Worm (Caenorhabditis elegans): ENCODE results near the gene dat-1.
A peak's percentile ranks its signal among the peaks of the same experiment; 100 is the strongest.

The dat-1 gene

DNA sequence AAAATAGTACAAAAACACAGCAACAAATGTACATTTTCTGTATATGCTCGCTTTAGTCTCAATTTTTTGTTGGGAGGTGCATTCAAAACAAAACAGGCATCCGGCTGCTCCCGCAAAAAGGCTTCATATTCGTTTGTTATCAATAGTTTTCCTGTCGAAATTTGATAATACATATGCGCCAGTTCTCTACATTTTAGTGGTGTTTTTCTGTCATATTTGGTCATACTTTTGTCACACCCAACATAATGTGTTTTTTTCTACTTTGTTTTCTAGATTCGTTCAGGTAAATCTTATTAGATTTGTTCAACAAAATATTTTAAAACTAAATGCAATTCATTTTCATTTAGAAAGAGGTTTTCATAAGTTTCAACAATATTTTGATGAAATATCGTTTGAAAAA, 15.7 kb downstream of the dat-1 start:
- TF ChIP-seq ceh-83 (GFP tag; optimal IDR thresholded peaks at IDR 0.05) = no peak
- TF ChIP-seq tbx-8 (GFP tag; optimal IDR thresholded peaks at IDR 0.05) = no peak
- no peak for TF ChIP-seq cnd-1 (tag; optimal IDR thresholded peaks at IDR 0.05)
- TF ChIP-seq ceh-39 (tag; optimal IDR thresholded peaks at IDR 0.05) = no peak
- no peak for TF ChIP-seq mab-5 (tag; optimal IDR thresholded peaks at IDR 0.05)
- no peak for TF ChIP-seq unc-39 (tag; optimal IDR thresholded peaks at IDR 0.05)
- no peak for TF ChIP-seq snpc-4 (tag; optimal IDR thresholded peaks at IDR 0.05)
- TF ChIP-seq bed-3 (GFP tag; optimal IDR thresholded peaks at IDR 0.05) = no peak
- TF ChIP-seq nhr-12 (tag; optimal IDR thresholded peaks at IDR 0.05) = no peak
- TF ChIP-seq mls-2 (tag; optimal IDR thresholded peaks at IDR 0.05) = no peak
- no peak for TF ChIP-seq flh-1 (GFP tag; optimal IDR thresholded peaks at IDR 0.05)
- TF ChIP-seq nhr-28 (tag; optimal IDR thresholded peaks at IDR 0.05) = no peak
- no peak for TF ChIP-seq ztf-11 (tag; optimal IDR thresholded peaks at IDR 0.05)

DNA sequence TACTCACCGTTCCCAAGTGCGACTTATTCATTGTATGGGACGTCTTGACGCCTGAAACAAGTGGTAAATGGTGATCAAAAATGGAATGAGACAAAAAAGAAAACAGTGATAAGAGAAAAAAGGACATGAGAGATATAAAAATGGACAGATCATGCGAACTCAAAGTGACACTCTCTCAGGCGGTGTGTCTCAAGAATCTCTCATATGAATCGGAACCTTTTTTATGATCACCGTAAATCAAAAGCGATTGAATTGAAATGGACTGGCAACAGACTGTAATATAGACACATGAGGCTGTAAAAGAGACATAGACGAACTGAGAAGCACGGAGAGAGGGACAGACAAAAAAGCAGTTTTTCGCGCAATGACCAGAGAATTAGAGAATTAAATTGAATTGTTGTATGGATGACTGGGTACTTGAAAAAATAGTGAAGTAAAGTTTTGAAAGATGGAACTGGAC, 26.3 kb downstream of the dat-1 start, which contains the start of gene clip-1:
clip-1 (minus strand) TSS at position 51 of the 460 bp plus-strand sequence.
- TF ChIP-seq ztf-11 (tag; optimal IDR thresholded peaks at IDR 0.05) (no peak), unc-62 (GFP tag; optimal IDR thresholded peaks at IDR 0.05) (peak; percentile 12), ces-1 (GFP tag; optimal IDR thresholded peaks at IDR 0.05) (peak; percentile 31)

DNA sequence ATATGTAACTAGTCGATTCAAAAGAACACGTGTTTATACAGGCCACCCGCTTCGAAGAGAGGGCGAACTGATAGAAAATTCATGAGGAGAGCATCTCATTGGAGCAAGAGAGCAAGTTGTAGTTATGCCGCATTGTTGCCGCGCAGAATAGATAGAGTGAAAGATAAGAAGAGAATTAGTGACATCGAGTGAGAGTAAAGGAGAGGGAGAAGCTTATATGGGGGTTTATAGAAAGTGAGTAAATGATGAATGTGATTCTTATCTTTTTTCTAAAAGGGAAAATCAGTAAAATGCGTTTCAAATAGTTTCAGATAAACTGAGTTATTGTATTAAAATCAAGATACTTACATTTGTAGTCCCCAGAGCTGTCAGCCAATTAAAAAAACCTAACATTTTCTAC, 27.4 kb downstream of the dat-1 start:
- TF ChIP-seq mep-1 (tag; optimal IDR thresholded peaks at IDR 0.05) = no peak
- no peak for TF ChIP-seq pha-4 (tag; optimal IDR thresholded peaks at IDR 0.05)
- no peak for TF ChIP-seq lsy-2 (tag; optimal IDR thresholded peaks at IDR 0.05)
- no peak for TF ChIP-seq lin-32 (GFP tag; optimal IDR thresholded peaks at IDR 0.05)
- no peak for TF ChIP-seq ces-1 (GFP tag; optimal IDR thresholded peaks at IDR 0.05)
- no peak for TF ChIP-seq nhr-28 (tag; optimal IDR thresholded peaks at IDR 0.05)
- no peak for TF ChIP-seq ham-2 (GFP tag; optimal IDR thresholded peaks at IDR 0.05)
- TF ChIP-seq lin-13 (tag; optimal IDR thresholded peaks at IDR 0.05) = no peak
- TF ChIP-seq nhr-76 (tag; optimal IDR thresholded peaks at IDR 0.05) = no peak
- TF ChIP-seq ceh-43 (GFP tag; optimal IDR thresholded peaks at IDR 0.05) = no peak
- no peak for TF ChIP-seq cnd-1 (tag; optimal IDR thresholded peaks at IDR 0.05)

DNA sequence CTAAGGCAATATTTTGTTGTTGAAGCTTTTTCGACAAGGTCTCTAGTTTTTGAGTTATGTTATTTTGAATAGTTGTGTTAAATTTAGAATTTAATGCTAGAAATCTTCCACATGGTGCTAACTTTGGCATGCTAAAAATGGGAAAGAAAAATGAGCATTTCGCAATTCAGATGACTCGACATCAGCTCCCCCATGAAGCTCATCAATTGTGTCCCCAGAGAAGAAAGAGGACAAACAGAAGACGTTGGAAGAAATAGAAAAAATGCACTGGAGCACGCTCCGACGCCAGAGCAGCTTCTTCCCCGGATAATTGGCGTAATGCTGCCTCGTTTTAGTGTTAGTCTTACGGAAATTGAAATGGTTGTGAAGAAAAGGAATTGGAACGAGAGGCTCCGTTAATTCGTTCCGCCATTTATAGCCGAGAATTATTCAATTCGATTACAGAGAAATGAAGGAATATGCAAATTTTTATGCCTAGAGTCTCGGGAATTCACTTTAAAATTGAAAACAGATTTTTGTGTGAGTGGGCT, 28.7 kb downstream of the dat-1 start:
- TF ChIP-seq snpc-4 (tag; optimal IDR thresholded peaks at IDR 0.05) (no peak), mab-5 (tag; optimal IDR thresholded peaks at IDR 0.05) (no peak), ceh-43 (GFP tag; optimal IDR thresholded peaks at IDR 0.05) (no peak), ham-2 (GFP tag; optimal IDR thresholded peaks at IDR 0.05) (no peak), ces-1 (GFP tag; optimal IDR thresholded peaks at IDR 0.05) (peak; percentile 81), ceh-83 (GFP tag; optimal IDR thresholded peaks at IDR 0.05) (no peak)

DNA sequence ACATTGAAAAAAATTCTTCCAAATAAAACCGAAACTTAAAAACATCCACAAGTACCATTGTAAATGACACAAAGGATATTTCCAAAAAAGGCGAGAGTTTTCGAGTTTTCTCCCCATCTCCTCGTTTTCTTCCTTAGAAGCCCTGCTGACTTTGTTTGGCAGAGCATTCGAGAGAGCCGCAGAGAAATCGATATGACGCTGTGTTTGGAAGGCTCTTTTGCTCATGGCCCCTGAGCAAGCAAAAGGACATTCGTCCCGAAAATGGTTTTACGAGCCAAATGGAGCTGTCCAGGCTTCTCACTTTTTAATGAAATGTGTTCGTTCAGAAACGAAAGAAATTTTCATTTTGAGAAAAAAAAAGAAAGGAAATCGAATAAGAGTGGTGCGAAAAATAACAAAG, 29.3 kb downstream of the dat-1 start:
- TF ChIP-seq nhr-12 (tag; optimal IDR thresholded peaks at IDR 0.05) (no peak), ces-1 (GFP tag; optimal IDR thresholded peaks at IDR 0.05) (peak; percentile 42)

DNA sequence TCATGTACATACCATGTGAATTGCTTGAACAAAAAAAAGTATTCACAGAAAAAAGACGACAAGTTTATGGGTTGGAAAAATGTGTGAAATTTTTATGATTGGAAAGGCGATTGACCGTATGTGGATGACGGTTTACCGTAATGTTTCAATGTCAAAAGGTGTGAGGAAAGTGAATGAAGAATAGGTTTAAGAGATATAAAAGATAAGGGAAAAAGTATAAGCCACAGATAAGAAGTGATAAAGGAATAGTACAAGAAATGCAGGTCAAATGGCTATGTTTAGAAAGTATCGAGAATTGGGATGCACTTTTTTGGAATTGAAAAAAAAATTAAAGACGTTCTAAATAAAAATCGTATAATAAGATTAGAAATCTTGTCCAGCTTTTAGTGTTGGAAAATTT, 35.0 kb downstream of the dat-1 start:
- TF ChIP-seq nhr-237 (tag; optimal IDR thresholded peaks at IDR 0.05) (no peak), nhr-12 (tag; optimal IDR thresholded peaks at IDR 0.05) (no peak), elt-3 (tag; optimal IDR thresholded peaks at IDR 0.05) (no peak), ceh-39 (tag; optimal IDR thresholded peaks at IDR 0.05) (no peak), unc-62 (GFP tag; optimal IDR thresholded peaks at IDR 0.05) (no peak), snpc-4 (tag; optimal IDR thresholded peaks at IDR 0.05) (no peak), flh-1 (GFP tag; optimal IDR thresholded peaks at IDR 0.05) (no peak), nhr-2 (tag; optimal IDR thresholded peaks at IDR 0.05) (no peak), mls-2 (tag; optimal IDR thresholded peaks at IDR 0.05) (no peak), sptf-1 (tag; optimal IDR thresholded peaks at IDR 0.05) (no peak), blmp-1 (tag; optimal IDR thresholded peaks at IDR 0.05) (no peak), mab-5 (tag; optimal IDR thresholded peaks at IDR 0.05) (no peak)

DNA sequence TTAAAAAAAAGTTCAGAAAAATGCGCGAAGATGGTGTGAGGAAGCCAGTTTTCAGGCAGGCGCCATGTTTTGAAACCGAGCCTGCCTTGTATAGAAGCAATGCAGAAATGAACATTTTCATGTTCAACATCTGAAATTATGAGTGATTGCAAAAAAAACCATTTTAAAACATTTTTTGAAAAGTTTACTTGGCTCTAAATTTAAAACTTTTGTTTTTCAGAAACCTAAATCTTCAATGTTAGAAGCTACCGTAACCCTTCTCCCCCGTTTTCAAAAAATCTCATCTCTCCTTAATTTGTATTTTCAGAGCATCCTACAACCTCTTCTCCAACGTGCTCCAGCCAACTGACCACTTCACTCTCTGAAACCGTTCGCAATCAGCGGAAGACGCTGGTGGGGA, 38.7 kb downstream of the dat-1 start, which contains the start of gene fozi-1:
fozi-1 (plus strand) TSS at position 301 of the 400 bp plus-strand sequence.
- TF ChIP-seq unc-120 (tag; optimal IDR thresholded peaks at IDR 0.05; ENCODE audit: poor library complexity, severe bottlenecking) = no peak
- no peak for TF ChIP-seq nhr-76 (tag; optimal IDR thresholded peaks at IDR 0.05)
- TF ChIP-seq elt-3 (tag; optimal IDR thresholded peaks at IDR 0.05) = no peak
- no peak for TF ChIP-seq cnd-1 (tag; optimal IDR thresholded peaks at IDR 0.05)
- no peak for TF ChIP-seq ham-2 (GFP tag; optimal IDR thresholded peaks at IDR 0.05)
- no peak for TF ChIP-seq flh-1 (GFP tag; optimal IDR thresholded peaks at IDR 0.05)
- TF ChIP-seq mab-5 (tag; optimal IDR thresholded peaks at IDR 0.05) = no peak
- no peak for TF ChIP-seq sem-2 (GFP tag; optimal IDR thresholded peaks at IDR 0.05)
- no peak for TF ChIP-seq mls-2 (tag; optimal IDR thresholded peaks at IDR 0.05)
- no peak for TF ChIP-seq sptf-1 (tag; optimal IDR thresholded peaks at IDR 0.05)
- no peak for TF ChIP-seq ztf-11 (tag; optimal IDR thresholded peaks at IDR 0.05)
- no peak for TF ChIP-seq ceh-39 (tag; optimal IDR thresholded peaks at IDR 0.05)
- TF ChIP-seq hlh-1 (tag; optimal IDR thresholded peaks at IDR 0.05) = no peak
- TF ChIP-seq ces-1 (GFP tag; optimal IDR thresholded peaks at IDR 0.05) = no peak
- no peak for TF ChIP-seq ceh-83 (GFP tag; optimal IDR thresholded peaks at IDR 0.05)
